Worm (Caenorhabditis elegans) whole organism, midembryonic: Measurements from ENCODE around the gene vps-29.

ENCODE experiments used
- T22C8.4 ChIP-seq: fragments of 200-800 bp; sonication (Bioruptor generic); IDR thresholded peaks from 2 replicates; pipeline ENCODE4 v1.3.6; 2022; ENCODE audit warnings: missing genetic modification characterization, missing compliant biosample characterization
- cog-1 ChIP-seq: sonication (generic microtip); optimal IDR thresholded peaks from 2 replicates; lab custom pipeline; 2016; ENCODE audit warnings: missing genetic modification characterization, missing compliant biosample characterization
- flt-1 ChIP-seq: fragments of 200-800 bp; sonication (Bioruptor generic); IDR thresholded peaks from 2 replicates; pipeline ENCODE4 v1.3.6; 2022; ENCODE audit warnings: missing genetic modification characterization, missing compliant biosample characterization
- klf-2 ChIP-seq: fragments of 200-800 bp; sonication (Bioruptor generic); conservative IDR thresholded peaks from 2 replicates; pipeline ENCODE4 v1.3.6; 2022; ENCODE audit warnings: missing genetic modification reagents, missing genetic modification characterization, missing compliant biosample characterization
- med-1 ChIP-seq: sonication (generic microtip); optimal IDR thresholded peaks from 2 replicates; lab custom pipeline; 2017; ENCODE audit warnings: missing genetic modification characterization, mild to moderate bottlenecking, missing compliant biosample characterization, antibody characterized with exemption, missing genetic modification reagents; ENCODE audit not compliant: insufficient read depth
- ref-1 ChIP-seq: fragments of 200-800 bp; sonication (Bioruptor generic); conservative IDR thresholded peaks from 2 replicates; pipeline ENCODE4 v1.3.6; 2022; ENCODE audit warnings: missing genetic modification reagents, missing genetic modification characterization, missing compliant biosample characterization
- tab-1 ChIP-seq: fragments of 200-800 bp; sonication (Bioruptor generic); IDR thresholded peaks from 2 replicates; pipeline ENCODE4 v1.3.6; 2022; ENCODE audit warnings: missing genetic modification characterization, missing compliant biosample characterization
- ztf-23 ChIP-seq: fragments of 200-800 bp; sonication (Bioruptor generic); IDR thresholded peaks from 2 replicates; pipeline ENCODE4 v1.3.6; 2022; ENCODE audit warnings: missing genetic modification reagents, missing genetic modification characterization, missing compliant biosample characterization
- ztf-29 ChIP-seq: fragments of 200-800 bp; sonication (Bioruptor generic); IDR thresholded peaks from 2 replicates; pipeline ENCODE4 v1.3.6; 2022; ENCODE audit warnings: missing genetic modification reagents, missing genetic modification characterization, missing compliant biosample characterization

DNA sequence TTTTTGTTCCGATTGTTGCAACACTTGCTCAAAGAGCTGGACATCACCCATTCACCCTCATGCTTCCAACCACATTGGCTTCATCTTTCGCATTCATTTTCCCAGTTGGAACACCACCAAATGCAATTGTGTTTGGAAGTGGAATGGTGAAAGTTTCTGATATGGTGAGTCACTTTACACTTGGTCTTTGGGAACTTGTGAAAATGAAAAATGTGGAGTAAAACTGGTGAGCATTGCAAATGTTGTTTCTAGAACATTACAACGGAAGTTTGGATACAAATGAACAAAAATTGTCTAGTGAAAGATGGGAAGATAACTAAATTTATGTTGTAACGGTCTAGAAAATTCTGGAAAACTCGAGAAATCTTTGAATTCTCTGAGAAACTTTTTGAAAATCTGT is 43.4 kb upstream of the vps-29 start:
- TF ChIP-seq klf-2 (GFP tag; lab: Robert Waterston, UW), result no peak
- TF ChIP-seq ref-1 (GFP tag; lab: Robert Waterston, UW), result no peak
- no peak for TF ChIP-seq flt-1 (GFP tag; lab: Robert Waterston, UW)
- TF ChIP-seq med-1, result no peak
- no peak for TF ChIP-seq ztf-29
- TF ChIP-seq tab-1 (GFP tag; lab: Robert Waterston, UW), result no peak
- no peak for TF ChIP-seq cog-1 (tag; lab: Kevin White, UChicago)
- no peak for TF ChIP-seq ztf-23
- TF ChIP-seq T22C8.4, result no peak
